Worm (Caenorhabditis elegans): ENCODE measurements around the gene nsph-3.2.
A peak's percentile ranks its signal among the peaks of the same experiment; 100 is the strongest.

The nsph-3.2 gene

DNA sequence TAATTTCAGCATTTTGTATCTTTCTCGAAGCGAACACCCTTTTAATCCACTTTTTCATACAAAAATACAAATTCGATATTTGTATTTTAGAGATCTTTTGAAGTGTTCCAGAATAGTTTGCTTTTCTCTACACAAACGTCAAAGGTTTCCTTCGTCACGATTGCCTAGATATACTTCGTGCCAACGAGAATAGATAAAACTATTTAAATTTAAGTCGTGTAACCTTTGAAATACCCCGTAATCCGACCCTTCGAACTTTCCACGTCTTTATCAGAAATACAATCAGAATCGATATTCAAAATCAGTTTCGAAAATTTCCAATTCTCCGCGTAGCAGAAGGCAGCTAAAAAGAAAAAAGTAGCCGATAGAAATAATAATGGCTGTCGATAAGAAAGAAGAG lies 22.3 kb upstream of the nsph-3.2 start, which contains the start of gene ttbk-5:
Gene ttbk-5 (plus strand): TSS at position 301 of the 400 bp plus-strand sequence.
- TF ChIP-seq madf-9 (GFP tag; conservative IDR thresholded peaks at IDR 0.05) (no peak), zip-2 (tag; optimal IDR thresholded peaks at IDR 0.05) (no peak), lin-38 (GFP tag; IDR thresholded peaks at IDR 0.05) (no peak), lin-1 (GFP tag; IDR thresholded peaks at IDR 0.05) (no peak), nhr-77 (tag; optimal IDR thresholded peaks at IDR 0.05) (no peak), cey-2 (tag; optimal IDR thresholded peaks at IDR 0.05; ENCODE audit: borderline replicate concordance, insufficient read depth) (no peak), daf-8 (GFP tag; IDR thresholded peaks at IDR 0.05) (no peak), R02D3.7 (tag; optimal IDR thresholded peaks at IDR 0.05) (no peak), spr-1 (tag; optimal IDR thresholded peaks at IDR 0.05) (no peak), ceh-44 (GFP tag; IDR thresholded peaks at IDR 0.05) (no peak), skn-1 (tag; optimal IDR thresholded peaks at IDR 0.05) (no peak), vab-7 (GFP tag; IDR thresholded peaks at IDR 0.05) (no peak)

DNA sequence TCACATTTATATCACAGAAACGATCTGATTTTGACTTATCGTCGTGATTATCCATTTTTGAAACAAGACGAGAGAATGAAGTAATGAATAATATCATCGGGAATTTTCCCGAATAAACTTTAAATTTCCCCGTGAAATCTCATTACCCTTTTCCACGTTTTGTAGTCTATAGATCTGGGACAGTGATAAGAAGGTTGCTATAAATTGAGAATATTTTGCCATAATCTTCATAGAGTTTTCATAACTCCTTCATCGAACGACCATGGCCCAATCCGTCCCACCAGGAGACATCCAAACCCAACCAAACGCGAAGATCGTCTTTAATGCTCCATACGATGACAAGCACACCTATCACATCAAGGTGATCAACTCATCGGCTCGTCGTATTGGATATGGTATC lies 17.5 kb upstream of the nsph-3.2 start, which contains the start of the genes C04G2.5 and msp-36:
Gene C04G2.5 (minus strand): TSS at position 101 of the 400 bp plus-strand sequence.
Gene msp-36 (plus strand): TSS at position 263 of the 400 bp plus-strand sequence.
- TF ChIP-seq egl-43 (GFP tag; IDR thresholded peaks at IDR 0.05) (0 out of 2 replicates have a peak, but pooled peaks have one; percentile 30), lin-29 (GFP tag; IDR thresholded peaks at IDR 0.05) (no peak)

DNA sequence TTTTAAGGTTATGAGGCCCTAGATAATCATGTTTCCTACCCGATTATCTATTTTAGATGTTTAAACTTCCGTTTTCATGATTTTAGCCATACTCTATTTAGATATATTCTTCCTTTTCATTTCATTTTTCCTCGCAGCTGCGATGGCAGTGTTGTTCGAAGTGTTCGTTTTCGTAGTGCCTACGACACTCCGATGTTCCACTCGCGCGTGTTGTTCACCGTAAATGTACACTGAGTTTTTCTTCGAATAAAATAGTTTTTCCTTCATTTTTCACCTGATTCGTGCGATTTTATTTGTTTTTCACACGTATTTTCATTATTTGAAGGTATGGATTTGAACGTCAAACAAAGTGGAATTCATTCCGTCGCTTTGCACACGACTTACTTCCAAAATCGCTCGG lies 15.8 kb upstream of the nsph-3.2 start, which contains the start of gene dis-3:
Gene dis-3 (plus strand): TSS at position 322 of the 400 bp plus-strand sequence.
- no peak for TF ChIP-seq hlh-30 (tag; optimal IDR thresholded peaks at IDR 0.05; ENCODE audit: insufficient read depth)
- TF ChIP-seq R02D3.7 (tag; optimal IDR thresholded peaks at IDR 0.05): peak; percentile 55
- 0 out of 2 replicates have a peak, but pooled peaks have one; percentile 31 for TF ChIP-seq Y48G9A.11 (GFP tag; IDR thresholded peaks at IDR 0.05)
- peak; percentile 88 for TF ChIP-seq T20F7.1 (GFP tag; optimal IDR thresholded peaks at IDR 0.05)
- TF ChIP-seq unc-62 (GFP tag; optimal IDR thresholded peaks at IDR 0.05 in 1 of 2): no peak
- TF ChIP-seq unc-62 (tag; optimal IDR thresholded peaks at IDR 0.05): no peak
- TF ChIP-seq aha-1 (tag): peak; percentile 45
- no peak for TF ChIP-seq F37D6.2 (tag; optimal IDR thresholded peaks at IDR 0.05)

DNA sequence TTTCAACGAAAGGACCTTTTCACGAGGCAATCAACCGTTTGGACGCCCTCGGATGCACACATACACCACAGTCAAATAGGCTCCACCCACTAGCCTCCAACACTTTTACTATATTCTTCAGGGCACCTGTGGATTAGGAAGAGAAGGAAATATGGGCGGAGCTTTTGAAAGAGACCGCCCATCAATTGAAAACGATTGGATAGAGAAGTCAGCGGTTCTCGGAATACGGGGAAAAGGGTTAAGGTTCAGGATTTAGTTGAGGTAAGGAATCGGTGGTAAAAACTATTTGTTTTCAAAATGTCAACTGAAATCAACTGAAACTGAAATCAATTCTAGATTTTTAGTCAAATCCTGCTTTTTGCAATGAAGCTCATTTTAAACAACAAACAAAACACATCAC lies 2.3 kb upstream of the nsph-3.2 start, which contains the start of gene egl-38:
Gene egl-38 (minus strand): TSS at position 101 of the 400 bp plus-strand sequence.
- TF ChIP-seq rbr-2 (tag; optimal IDR thresholded peaks at IDR 0.05): no peak
- no peak for TF ChIP-seq R02D3.7 (tag; optimal IDR thresholded peaks at IDR 0.05)
- TF ChIP-seq spr-3 (GFP tag; optimal IDR thresholded peaks at IDR 0.05): no peak
- TF ChIP-seq ces-1 (GFP tag; optimal IDR thresholded peaks at IDR 0.05): no peak
- TF ChIP-seq dve-1 (tag; optimal IDR thresholded peaks at IDR 0.05; ENCODE audit: insufficient read depth): no peak
- TF ChIP-seq dmd-6 (GFP tag; IDR thresholded peaks at IDR 0.05): no peak

DNA sequence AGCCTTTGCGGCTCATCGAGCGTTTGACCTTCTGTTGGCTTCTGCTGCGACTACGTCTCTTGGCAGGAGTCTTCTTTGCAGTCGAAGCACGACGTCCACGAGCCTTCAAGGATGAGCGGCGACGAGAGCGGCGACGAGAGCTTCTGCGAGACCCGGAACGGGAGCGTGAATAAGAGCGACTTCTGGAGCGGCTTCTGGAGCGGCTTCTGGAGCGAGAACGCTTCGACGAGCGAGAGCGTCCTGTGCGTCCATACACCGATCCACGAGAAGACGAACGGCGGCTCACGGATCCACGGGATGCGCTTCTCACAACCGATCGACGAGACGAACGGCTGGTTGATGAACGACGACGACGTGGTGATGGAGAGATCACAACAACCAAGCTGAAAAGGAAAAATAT lies 1.8 kb upstream of the nsph-3.2 start:
- TF ChIP-seq nhr-48 (tag; optimal IDR thresholded peaks at IDR 0.05) (no peak), set-16 (GFP tag; IDR thresholded peaks at IDR 0.05) (peak; percentile 94), spr-3 (GFP tag; optimal IDR thresholded peaks at IDR 0.05) (peak; percentile 22)

ce11 chrIV:10111441-10111840 lies 1.2 kb upstream of the nsph-3.2 start, which contains the start of gene spch-1:
spch-1 (minus strand) TSS chrIV:10111541.
- TF ChIP-seq hlh-30 (tag; optimal IDR thresholded peaks at IDR 0.05; ENCODE audit: insufficient read depth) (no peak), unc-62 (GFP tag; optimal IDR thresholded peaks at IDR 0.05 in 1 of 2) (peak in 1 of 2 experiments; percentile 29), unc-62 (tag; optimal IDR thresholded peaks at IDR 0.05) (no peak)

DNA sequence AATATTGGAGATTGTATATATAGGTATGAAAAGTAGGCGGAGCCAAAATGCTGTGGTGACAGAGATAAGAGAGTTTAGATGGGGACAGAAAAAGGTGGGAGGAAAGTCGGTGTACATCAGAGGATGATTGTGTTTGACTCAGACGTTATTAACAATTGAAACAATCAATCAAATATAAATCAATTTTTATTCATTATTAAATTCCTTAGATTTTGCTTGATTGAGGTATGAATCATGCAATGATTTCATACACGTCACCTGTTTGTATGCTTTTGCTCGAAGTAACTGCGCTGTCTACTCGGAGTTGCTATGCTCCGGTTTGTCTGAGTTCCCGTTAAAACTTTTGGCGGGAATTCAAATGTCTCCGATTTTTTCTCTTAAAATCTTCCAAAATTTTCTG lies 2.5 kb downstream of the nsph-3.2 start, which contains the start of gene C04G2.10:
Gene C04G2.10 (plus strand): TSS at position 301 of the 400 bp plus-strand sequence.
- TF ChIP-seq ceh-28 (tag; optimal IDR thresholded peaks at IDR 0.05): no peak
- TF ChIP-seq tag-97 (GFP tag; IDR thresholded peaks at IDR 0.05): no peak
- TF ChIP-seq mxl-3 (GFP tag; optimal IDR thresholded peaks at IDR 0.05): no peak
- no peak for TF ChIP-seq nhr-76 (tag; optimal IDR thresholded peaks at IDR 0.05)
- TF ChIP-seq spr-1 (tag; optimal IDR thresholded peaks at IDR 0.05): no peak
- no peak for TF ChIP-seq lin-29 (GFP tag; IDR thresholded peaks at IDR 0.05)
- no peak for TF ChIP-seq ZK546.5 (tag; optimal IDR thresholded peaks at IDR 0.05)
- TF ChIP-seq hlh-30 (tag; optimal IDR thresholded peaks at IDR 0.05; ENCODE audit: insufficient read depth): no peak
- no peak for TF ChIP-seq lin-38 (GFP tag; IDR thresholded peaks at IDR 0.05)
- no peak for TF ChIP-seq nhr-11 (tag; optimal IDR thresholded peaks at IDR 0.05)
- TF ChIP-seq nhr-6 (tag; optimal IDR thresholded peaks at IDR 0.05): no peak
